Worm (Caenorhabditis elegans): ENCODE data around the gene nhr-67.

ce11 chrIV:11174772-11175171 lies 5.2 kb downstream of the nhr-67 start:
- TF ChIP-seq unc-39 (tag; optimal IDR thresholded peaks at IDR 0.05) (no peak), ama-1 (optimal IDR thresholded peaks at IDR 0.05) (no peak), ceh-82 (tag; optimal IDR thresholded peaks at IDR 0.05) (no peak), nhr-28 (tag; optimal IDR thresholded peaks at IDR 0.05) (no peak), pqm-1 (tag; optimal IDR thresholded peaks at IDR 0.05) (no peak), zag-1 (tag; optimal IDR thresholded peaks at IDR 0.05) (no peak), nhr-25 (tag; optimal IDR thresholded peaks at IDR 0.05) (no peak), fkh-2 (tag; optimal IDR thresholded peaks at IDR 0.05) (no peak), skn-1 (tag; optimal IDR thresholded peaks at IDR 0.05) (no peak), pha-4 (tag; optimal IDR thresholded peaks at IDR 0.05) (no peak), egl-5 (tag; optimal IDR thresholded peaks at IDR 0.05) (no peak), tbx-2 (tag; optimal IDR thresholded peaks at IDR 0.05) (no peak), snpc-4 (tag; optimal IDR thresholded peaks at IDR 0.05) (no peak)
